Worm (Caenorhabditis elegans): ENCODE results near the gene faah-1.

faah-1 gene

DNA sequence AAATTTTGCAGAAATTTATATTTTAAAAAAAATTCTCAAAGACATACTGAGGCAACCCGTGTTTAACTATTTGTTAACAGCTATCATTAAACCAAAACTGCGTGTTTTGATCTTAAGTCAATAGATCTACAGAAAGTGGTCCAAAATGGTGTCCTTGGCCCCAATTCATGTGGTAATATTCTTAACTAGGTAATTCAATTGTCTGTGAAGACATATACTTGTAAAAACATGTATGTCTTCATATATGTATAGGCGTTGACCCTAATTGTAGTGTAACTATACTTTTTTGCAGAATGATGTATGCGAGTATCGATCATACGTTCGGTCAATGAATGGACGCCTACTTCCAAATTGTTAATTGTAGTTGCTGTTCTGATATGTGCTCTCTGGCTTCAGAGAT, 10.5 kb downstream of the faah-1 start, which contains the start of gene C07G1.15:
Gene C07G1.15 (plus strand): TSS at position 301 of the 400 bp plus-strand sequence.
- TF ChIP-seq cog-1 (tag; optimal IDR thresholded peaks at IDR 0.05) (no peak), flt-1 (GFP tag; IDR thresholded peaks at IDR 0.05) (no peak), med-1 (GFP tag; optimal IDR thresholded peaks at IDR 0.05; ENCODE audit: insufficient read depth) (no peak), T22C8.4 (GFP tag; IDR thresholded peaks at IDR 0.05) (no peak), tab-1 (GFP tag; IDR thresholded peaks at IDR 0.05) (no peak), ztf-23 (GFP tag; IDR thresholded peaks at IDR 0.05) (no peak), ztf-29 (GFP tag; IDR thresholded peaks at IDR 0.05) (no peak), ref-1 (GFP tag; conservative IDR thresholded peaks at IDR 0.05) (no peak), klf-2 (GFP tag; conservative IDR thresholded peaks at IDR 0.05) (no peak)

ce11 chrIV:8170264-8170663, 11.1 kb downstream of the faah-1 start:
- TF ChIP-seq T22C8.4 (GFP tag; IDR thresholded peaks at IDR 0.05) (no peak), med-1 (GFP tag; optimal IDR thresholded peaks at IDR 0.05; ENCODE audit: insufficient read depth) (no peak), ref-1 (GFP tag; conservative IDR thresholded peaks at IDR 0.05) (no peak), tab-1 (GFP tag; IDR thresholded peaks at IDR 0.05) (no peak), cog-1 (tag; optimal IDR thresholded peaks at IDR 0.05) (peak; percentile 57)

ce11 chrIV:8171376-8171775, 12.2 kb downstream of the faah-1 start:
- no peak for TF ChIP-seq med-1 (GFP tag; optimal IDR thresholded peaks at IDR 0.05; ENCODE audit: insufficient read depth)
- TF ChIP-seq cog-1 (tag; optimal IDR thresholded peaks at IDR 0.05) = no peak
- TF ChIP-seq ztf-23 (GFP tag; IDR thresholded peaks at IDR 0.05) = no peak
- no peak for TF ChIP-seq tab-1 (GFP tag; IDR thresholded peaks at IDR 0.05)
- no peak for TF ChIP-seq ref-1 (GFP tag; conservative IDR thresholded peaks at IDR 0.05)
- no peak for TF ChIP-seq klf-2 (GFP tag; conservative IDR thresholded peaks at IDR 0.05)

DNA sequence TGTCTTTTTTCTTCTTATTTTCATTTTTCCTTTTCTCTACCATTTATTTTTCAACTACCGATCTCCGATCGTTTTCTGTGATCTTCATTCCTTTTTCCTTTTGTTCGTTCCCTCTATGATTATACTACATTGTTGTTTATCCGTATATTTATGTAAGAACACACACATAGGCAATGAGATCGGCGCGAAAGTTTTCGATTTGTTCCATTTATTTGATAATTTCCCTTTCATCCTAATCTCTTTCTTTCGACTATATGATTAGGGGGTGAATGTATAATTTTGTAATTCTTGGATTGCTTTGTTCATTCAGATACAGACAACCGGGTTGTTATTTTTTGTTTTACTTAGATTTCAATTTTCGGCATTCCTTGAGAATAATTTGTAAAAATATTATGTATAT, 14.4 kb downstream of the faah-1 start:
- TF ChIP-seq tab-1 (GFP tag; IDR thresholded peaks at IDR 0.05) (no peak), klf-2 (GFP tag; conservative IDR thresholded peaks at IDR 0.05) (no peak), T22C8.4 (GFP tag; IDR thresholded peaks at IDR 0.05) (no peak), ztf-23 (GFP tag; IDR thresholded peaks at IDR 0.05) (no peak)

DNA sequence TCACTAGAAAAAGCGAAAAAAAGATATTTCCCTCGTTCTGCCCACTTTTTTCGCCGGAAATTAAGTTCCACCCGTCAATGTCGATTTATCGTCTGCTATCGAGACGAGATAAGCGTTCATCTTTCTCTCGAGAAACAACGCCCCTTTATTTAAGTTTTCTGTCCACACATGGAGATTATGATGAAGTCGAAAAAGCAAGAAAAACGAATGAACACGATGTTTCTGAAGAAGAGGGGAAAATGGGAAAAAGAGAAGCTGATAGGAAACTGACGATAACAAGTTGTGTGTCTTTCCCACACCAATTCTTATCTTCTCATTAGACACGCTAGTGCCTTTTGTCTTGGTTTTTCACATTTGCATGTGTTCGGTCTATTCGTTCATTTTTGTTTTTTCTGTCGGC, 15.6 kb downstream of the faah-1 start:
- no peak for TF ChIP-seq T22C8.4 (GFP tag; IDR thresholded peaks at IDR 0.05)

DNA sequence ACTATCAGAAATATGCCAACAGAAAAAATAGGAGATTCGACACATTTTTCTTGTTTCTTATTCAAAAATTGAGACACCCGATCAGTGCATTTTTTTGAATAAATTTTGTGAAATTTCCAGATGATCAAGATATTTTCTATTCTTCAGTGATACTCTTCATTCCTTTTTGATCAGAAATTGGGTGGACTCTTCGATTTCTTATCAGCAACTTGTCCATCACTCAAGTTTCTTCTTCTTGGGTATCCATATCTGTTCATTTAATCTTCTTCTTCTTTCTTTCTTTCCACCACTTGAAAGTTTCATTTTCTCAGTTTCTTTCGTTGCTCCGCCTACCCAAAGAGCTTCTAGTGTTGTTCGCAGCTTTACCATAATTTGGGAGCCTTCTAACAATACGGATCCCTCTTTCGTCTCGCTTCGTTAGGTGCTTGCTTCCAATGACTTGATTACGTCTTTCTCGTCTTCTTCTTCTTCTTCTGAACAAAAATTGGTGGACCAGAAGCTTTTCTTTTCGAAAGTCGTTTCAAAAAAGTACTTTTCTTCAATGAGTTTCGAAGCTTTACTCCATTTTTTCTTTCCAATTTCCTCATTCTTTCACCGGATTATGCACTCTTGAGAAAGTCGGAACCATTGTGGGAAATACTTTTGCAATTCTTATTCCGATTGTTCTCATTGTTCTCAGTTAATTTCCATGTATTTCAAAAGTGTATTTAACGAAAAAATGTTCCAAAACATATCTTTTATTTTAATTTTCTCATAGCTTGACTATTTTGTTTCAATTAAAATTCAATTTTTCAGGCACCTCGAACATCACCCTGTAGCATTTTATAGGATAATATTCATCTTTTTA, 16.7 kb downstream of the faah-1 start, which contains the start of gene pct-1:
Gene pct-1 (plus strand): TSS at position 797 of the 847 bp plus-strand sequence.
- TF ChIP-seq tab-1 (GFP tag; IDR thresholded peaks at IDR 0.05) (no peak), ztf-29 (GFP tag; IDR thresholded peaks at IDR 0.05) (no peak), ztf-23 (GFP tag; IDR thresholded peaks at IDR 0.05) (no peak), flt-1 (GFP tag; IDR thresholded peaks at IDR 0.05) (no peak), med-1 (GFP tag; optimal IDR thresholded peaks at IDR 0.05; ENCODE audit: insufficient read depth) (no peak), T22C8.4 (GFP tag; IDR thresholded peaks at IDR 0.05) (no peak), klf-2 (GFP tag; conservative IDR thresholded peaks at IDR 0.05) (no peak), ref-1 (GFP tag; conservative IDR thresholded peaks at IDR 0.05) (no peak), cog-1 (tag; optimal IDR thresholded peaks at IDR 0.05) (no peak)

DNA sequence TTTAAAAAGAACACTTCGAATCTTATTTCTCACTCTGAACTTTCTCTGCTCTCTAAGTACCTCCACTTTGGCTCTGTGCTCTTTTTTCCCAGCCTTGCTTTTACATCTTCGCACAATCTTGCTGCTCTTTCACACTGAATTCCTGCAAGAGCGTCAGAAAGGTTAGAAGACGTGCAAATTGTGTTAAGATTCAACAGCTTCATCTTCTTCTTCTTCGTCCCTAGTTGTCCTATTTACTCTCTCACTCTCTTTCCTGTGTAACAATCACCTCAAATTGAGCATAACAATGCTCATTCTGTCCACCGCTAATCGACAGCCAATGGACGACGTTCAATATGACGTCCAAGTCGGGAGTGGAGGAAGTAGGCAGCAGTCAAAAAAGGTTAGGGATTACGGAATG, 22.2 kb downstream of the faah-1 start:
- TF ChIP-seq med-1 (GFP tag; optimal IDR thresholded peaks at IDR 0.05; ENCODE audit: insufficient read depth) (no peak), flt-1 (GFP tag; IDR thresholded peaks at IDR 0.05) (no peak), ref-1 (GFP tag; conservative IDR thresholded peaks at IDR 0.05) (no peak), T22C8.4 (GFP tag; IDR thresholded peaks at IDR 0.05) (no peak), tab-1 (GFP tag; IDR thresholded peaks at IDR 0.05) (no peak), cog-1 (tag; optimal IDR thresholded peaks at IDR 0.05) (no peak), ztf-23 (GFP tag; IDR thresholded peaks at IDR 0.05) (no peak), ztf-29 (GFP tag; IDR thresholded peaks at IDR 0.05) (no peak), klf-2 (GFP tag; conservative IDR thresholded peaks at IDR 0.05) (no peak)

- no peak for TF ChIP-seq ztf-29 (GFP tag; IDR thresholded peaks at IDR 0.05)
- no peak for TF ChIP-seq ztf-23 (GFP tag; IDR thresholded peaks at IDR 0.05)
- no peak for TF ChIP-seq cog-1 (tag; optimal IDR thresholded peaks at IDR 0.05)
- no peak for TF ChIP-seq flt-1 (GFP tag; IDR thresholded peaks at IDR 0.05)
- TF ChIP-seq tab-1 (GFP tag; IDR thresholded peaks at IDR 0.05) = no peak
- no peak for TF ChIP-seq ref-1 (GFP tag; conservative IDR thresholded peaks at IDR 0.05)
- no peak for TF ChIP-seq med-1 (GFP tag; optimal IDR thresholded peaks at IDR 0.05; ENCODE audit: insufficient read depth)
- no peak for TF ChIP-seq T22C8.4 (GFP tag; IDR thresholded peaks at IDR 0.05)
- TF ChIP-seq klf-2 (GFP tag; conservative IDR thresholded peaks at IDR 0.05) = no peak
Measured at ce11 chrIV:8182566-8182965, 23.4 kb downstream of the faah-1 start.

ce11 chrIV:8183313-8183712, 24.1 kb downstream of the faah-1 start:
- TF ChIP-seq flt-1 (GFP tag; IDR thresholded peaks at IDR 0.05) (peak; percentile 75; the same call in 1 of the 2 replicates), cog-1 (tag; optimal IDR thresholded peaks at IDR 0.05) (peak; percentile 6), tab-1 (GFP tag; IDR thresholded peaks at IDR 0.05) (0 out of 2 replicates have a peak, but pooled peaks have one; percentile 44), T22C8.4 (GFP tag; IDR thresholded peaks at IDR 0.05) (no peak)

DNA sequence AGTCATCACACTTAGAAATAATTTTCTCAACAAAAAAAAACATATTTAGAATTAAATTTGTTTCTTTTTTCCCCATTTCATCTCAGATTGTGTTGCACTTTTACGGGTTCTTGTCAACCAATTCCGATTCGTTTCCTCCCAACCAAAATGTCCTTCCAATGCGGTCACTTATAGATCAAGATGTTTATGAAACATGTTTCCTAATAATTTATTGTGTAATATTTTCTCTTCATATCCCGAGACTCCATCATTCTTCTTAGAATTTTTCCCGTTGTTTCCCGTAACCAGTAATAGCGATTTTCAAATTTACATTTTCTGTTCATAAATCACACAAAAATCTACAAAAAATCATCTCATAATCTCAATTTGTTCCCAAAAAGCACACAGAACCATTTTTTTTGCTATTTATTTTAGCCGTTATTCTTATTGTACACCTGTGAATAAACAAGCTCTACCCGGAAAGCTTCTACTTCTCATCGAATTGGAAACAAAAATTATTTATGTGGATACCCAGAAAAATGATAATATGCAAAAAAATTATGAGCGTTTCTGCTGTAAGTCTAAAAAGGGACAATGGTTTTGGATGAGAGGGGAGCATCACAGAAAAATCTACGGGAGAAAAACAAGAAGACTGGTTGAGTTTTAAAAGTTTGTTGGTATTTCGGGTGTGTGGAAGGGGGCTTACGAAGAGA, 29.4 kb downstream of the faah-1 start:
- TF ChIP-seq ref-1 (GFP tag; conservative IDR thresholded peaks at IDR 0.05) (no peak), flt-1 (GFP tag; IDR thresholded peaks at IDR 0.05) (no peak), tab-1 (GFP tag; IDR thresholded peaks at IDR 0.05) (no peak), ztf-23 (GFP tag; IDR thresholded peaks at IDR 0.05) (no peak), ztf-29 (GFP tag; IDR thresholded peaks at IDR 0.05) (no peak), med-1 (GFP tag; optimal IDR thresholded peaks at IDR 0.05; ENCODE audit: insufficient read depth) (no peak), cog-1 (tag; optimal IDR thresholded peaks at IDR 0.05) (no peak), T22C8.4 (GFP tag; IDR thresholded peaks at IDR 0.05) (no peak), klf-2 (GFP tag; conservative IDR thresholded peaks at IDR 0.05) (no peak)

All from whole organism, midembryonic.